Fruit fly (Drosophila melanogaster) whole organism, pupa: ENCODE measurements around the gene nmo.

Experiments used
- CG10348 ChIP-seq: fragments of 200-800 bp; sonication (Bioruptor generic); IDR thresholded peaks from 2 replicates; pipeline ENCODE4 v1.3.6; 2022; ENCODE audit warnings: missing biosample characterization, missing genetic modification characterization
- CG12605 ChIP-seq: fragments of 200-800 bp; sonication (Bioruptor generic); IDR thresholded peaks from 2 replicates; pipeline ENCODE4 v1.3.6; 2022; ENCODE audit warnings: missing biosample characterization, missing genetic modification characterization
- CG13204 ChIP-seq: fragments of 200-800 bp; sonication (Bioruptor generic); optimal IDR thresholded peaks from 2 replicates; lab custom pipeline; 2018; ENCODE audit warnings: missing biosample characterization, mild to moderate bottlenecking, missing genetic modification characterization, moderate library complexity
- CG14655 ChIP-seq: fragments of 200-800 bp; sonication (Bioruptor generic); optimal IDR thresholded peaks from 3 replicates; lab custom pipeline; 2017; ENCODE audit warnings: mild to moderate bottlenecking, missing biosample characterization, missing genetic modification reagents, missing genetic modification characterization
- CG15710 ChIP-seq: fragments of 200-800 bp; sonication (Bioruptor generic); optimal IDR thresholded peaks from 2 replicates; lab custom pipeline; 2018; ENCODE audit warnings: missing biosample characterization, mild to moderate bottlenecking, missing genetic modification characterization, moderate library complexity
- CG17806 ChIP-seq: fragments of 200-800 bp; sonication (Bioruptor generic); optimal IDR thresholded peaks from 2 replicates; lab custom pipeline; 2018; ENCODE audit warnings: missing biosample characterization, mild to moderate bottlenecking, missing genetic modification characterization, moderate library complexity
- CG32121 ChIP-seq: fragments of 200-800 bp; sonication (Bioruptor generic); IDR thresholded peaks from 2 replicates; pipeline ENCODE4 v1.3.6; 2022; ENCODE audit warnings: missing biosample characterization, missing genetic modification characterization
- CG34367 ChIP-seq: fragments of 200-800 bp; sonication (Bioruptor generic); optimal IDR thresholded peaks from 2 replicates; lab custom pipeline; 2018; ENCODE audit warnings: missing biosample characterization, mild to moderate bottlenecking, missing genetic modification characterization
- CG4496 ChIP-seq: fragments of 200-800 bp; sonication (Bioruptor generic); IDR thresholded peaks from 3 replicates; pipeline ENCODE4 v1.3.6; 2022; ENCODE audit warnings: missing biosample characterization, missing genetic modification characterization
- CG8159 ChIP-seq: fragments of 200-800 bp; sonication (Bioruptor generic); optimal IDR thresholded peaks from 3 replicates; lab custom pipeline; 2018; ENCODE audit warnings: missing biosample characterization, mild to moderate bottlenecking, missing genetic modification characterization, moderate library complexity
- CG8301 ChIP-seq: fragments of 200-800 bp; sonication (Bioruptor generic); optimal IDR thresholded peaks from 2 replicates; lab custom pipeline; 2018; ENCODE audit warnings: missing biosample characterization, mild to moderate bottlenecking, missing genetic modification characterization
- CG9948 ChIP-seq: fragments of 200-800 bp; sonication (Bioruptor generic); optimal IDR thresholded peaks from 2 replicates; lab custom pipeline; 2018; ENCODE audit warnings: missing biosample characterization, mild to moderate bottlenecking, missing genetic modification characterization, moderate library complexity
- D1 ChIP-seq: fragments of 200-800 bp; sonication (Bioruptor generic); optimal IDR thresholded peaks from 2 replicates; lab custom pipeline; 2018; ENCODE audit warnings: missing biosample characterization, mild to moderate bottlenecking, missing genetic modification characterization, moderate library complexity
- EcR ChIP-seq: fragments of 200-800 bp; sonication (Bioruptor generic); optimal IDR thresholded peaks from 3 replicates; lab custom pipeline; 2019; ENCODE audit warnings: missing biosample characterization, missing genetic modification characterization, mild to moderate bottlenecking, moderate library complexity, missing genetic modification reagents
- Ets98B ChIP-seq: fragments of 200-800 bp; sonication (Bioruptor generic); IDR thresholded peaks from 2 replicates; pipeline ENCODE4 v1.3.6; 2022; ENCODE audit warnings: missing biosample characterization, missing genetic modification characterization
- Pif1A ChIP-seq: fragments of 200-800 bp; sonication (Bioruptor generic); optimal IDR thresholded peaks from 3 replicates; lab custom pipeline; 2016; ENCODE audit warnings: missing biosample characterization, missing genetic modification characterization
- Pif1B ChIP-seq: fragments of 200-800 bp; sonication (Bioruptor generic); optimal IDR thresholded peaks from 3 replicates; lab custom pipeline; 2016; ENCODE audit warnings: missing biosample characterization, missing genetic modification characterization
- Snoo ChIP-seq: fragments of 200-800 bp; sonication (Bioruptor generic); optimal IDR thresholded peaks from 3 replicates; lab custom pipeline; 2017; ENCODE audit warnings: missing biosample characterization, mild to moderate bottlenecking, missing genetic modification characterization, inconsistent platforms
- fd96Ca ChIP-seq: fragments of 200-800 bp; sonication (Bioruptor generic); IDR thresholded peaks from 3 replicates; pipeline ENCODE4 v1.3.6; 2022; ENCODE audit warnings: missing biosample characterization, missing genetic modification characterization
- gl ChIP-seq: fragments of 200-800 bp; sonication (Bioruptor generic); optimal IDR thresholded peaks from 2 replicates; lab custom pipeline; 2018; ENCODE audit warnings: missing biosample characterization, mild to moderate bottlenecking, missing genetic modification characterization
- rn ChIP-seq: fragments of 200-800 bp; sonication (Bioruptor generic); IDR thresholded peaks from 2 replicates; pipeline ENCODE4 v1.3.6; 2022; ENCODE audit warnings: missing biosample characterization, missing genetic modification characterization

Gene nmo

DNA sequence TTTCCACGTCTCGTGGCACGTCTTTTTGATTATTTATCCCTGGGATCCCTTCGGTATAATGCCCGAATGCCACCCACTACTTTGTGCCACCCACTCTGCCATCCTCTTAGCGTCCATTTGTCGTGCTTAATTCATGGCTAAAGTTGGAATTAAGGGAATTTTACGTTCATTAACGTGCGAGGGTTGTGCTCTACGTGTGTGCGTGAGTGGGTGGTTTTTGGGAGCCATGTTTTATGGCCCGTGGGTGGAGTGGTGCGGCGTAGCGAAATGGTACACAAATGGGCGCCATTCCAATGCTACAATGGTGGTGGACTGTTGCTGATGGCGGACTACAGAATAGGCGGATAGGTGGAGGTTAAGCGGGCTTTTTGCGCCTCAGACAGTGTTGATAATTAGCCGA lies 11.6 kb upstream of the nmo start:
- TF ChIP-seq CG4496 (GFP tag; lab: Robert Waterston, UW), result no peak
- no peak for TF ChIP-seq Ets98B (GFP tag; lab: Robert Waterston, UW)
- TF ChIP-seq D1, result no peak
- no peak for TF ChIP-seq CG17806 (tag; lab: Kevin White, UChicago)
- no peak for TF ChIP-seq CG8301 (tag; lab: Kevin White, UChicago)
- no peak for TF ChIP-seq CG32121
- TF ChIP-seq Pif1B (GFP tag; lab: Kevin White, UChicago), result no peak
- no peak for TF ChIP-seq EcR (GFP tag; lab: Kevin White, UChicago)
- no peak for TF ChIP-seq Snoo (tag; lab: Kevin White, UChicago)

DNA sequence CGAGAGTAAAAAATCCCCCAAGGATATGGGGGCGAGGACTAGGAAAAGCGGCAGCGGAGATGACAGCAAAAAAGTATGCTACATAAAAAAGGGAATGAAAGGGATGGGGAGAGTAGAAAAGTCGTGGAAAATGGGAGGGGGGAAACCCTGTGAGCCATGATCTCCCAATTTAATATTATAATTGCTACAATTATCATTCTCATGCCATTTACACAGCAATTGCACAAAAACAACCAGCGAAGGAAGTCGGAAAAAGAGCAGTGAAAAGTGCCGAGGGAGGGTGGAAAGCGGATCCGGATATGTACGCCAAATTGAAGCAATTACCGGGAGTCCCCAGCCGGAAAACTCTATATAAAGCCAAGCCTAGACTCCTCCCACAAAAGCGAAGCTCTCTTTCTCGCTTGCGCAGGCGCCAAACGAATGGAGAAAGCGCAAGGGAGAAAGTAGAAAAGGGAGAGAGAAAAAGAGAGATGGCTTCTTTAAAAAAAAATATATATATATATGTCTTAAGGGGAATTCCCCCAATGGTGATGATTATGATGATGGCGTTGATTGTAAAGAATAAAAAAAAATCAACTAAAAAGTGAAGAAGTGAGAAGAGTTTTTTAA lies 10.3 kb upstream of the nmo start:
- TF ChIP-seq gl (tag; lab: Kevin White, UChicago) (no peak), CG32121 (no peak), fd96Ca (GFP tag; lab: Robert Waterston, UW) (no peak), CG15710 (tag; lab: Kevin White, UChicago) (no peak), Ets98B (GFP tag; lab: Robert Waterston, UW) (no peak), CG8159 (tag; lab: Kevin White, UChicago) (no peak)

DNA sequence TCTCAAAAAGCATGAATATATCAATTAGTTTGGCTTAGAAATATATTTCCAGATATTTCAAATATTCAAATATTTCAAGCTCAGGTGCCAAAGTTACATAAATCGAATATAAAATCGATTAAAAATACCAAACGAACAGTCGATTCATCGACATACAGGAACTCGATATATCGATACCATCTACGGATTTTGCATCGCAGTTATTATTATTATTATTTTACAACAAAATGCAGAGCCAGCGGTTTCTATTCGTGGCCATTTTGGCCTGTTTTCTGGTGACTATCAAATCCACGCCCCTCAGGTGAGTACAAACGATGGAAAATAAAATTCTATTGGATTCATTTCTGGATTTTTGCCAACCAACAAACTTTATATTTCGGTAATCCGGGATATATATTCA lies 8.4 kb upstream of the nmo start, which contains the start of gene RNaseX25:
Gene RNaseX25, plus strand, starts transcription at position 147 of the 400 bp plus-strand sequence.
- TF ChIP-seq CG10348 (GFP tag; lab: Robert Waterston, UW), result no peak
- TF ChIP-seq CG15710 (tag; lab: Kevin White, UChicago), result no peak
- TF ChIP-seq gl (tag; lab: Kevin White, UChicago), result no peak
- no peak for TF ChIP-seq Pif1B (GFP tag; lab: Kevin White, UChicago)
- TF ChIP-seq Snoo (tag; lab: Kevin White, UChicago), result no peak
- TF ChIP-seq, all 21 proteins: peak for 0

DNA sequence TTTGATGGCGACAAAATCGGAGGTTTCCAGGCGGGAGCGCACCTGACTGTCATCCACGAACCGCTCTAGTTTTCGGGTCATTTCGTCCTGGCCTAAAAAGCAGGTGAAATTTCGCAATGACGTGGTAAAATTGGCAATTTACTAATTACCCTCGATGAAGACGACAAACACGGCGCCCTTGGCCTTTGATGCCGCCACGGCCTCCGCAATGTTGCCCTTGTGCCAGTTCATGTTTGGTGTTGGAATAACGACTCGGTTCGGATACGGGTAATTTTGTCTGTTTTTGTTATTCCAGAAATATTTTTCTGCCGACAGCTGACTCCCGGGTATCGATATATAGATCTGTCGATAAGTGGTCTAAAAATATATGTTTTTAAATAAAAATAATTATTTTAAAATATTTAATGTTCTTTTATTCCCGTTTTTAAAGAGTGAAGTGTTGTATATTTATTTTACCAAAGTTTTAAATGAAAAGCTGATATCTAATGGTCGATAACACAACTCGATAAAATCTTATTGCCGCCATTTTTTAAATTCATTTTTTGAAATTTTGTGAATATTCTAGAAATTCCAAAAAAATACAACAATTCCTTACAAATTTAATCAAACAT lies 4.1 kb upstream of the nmo start, which contains the start of gene CG8042:
Gene CG8042, minus strand, starts transcription at position 321 of the 611 bp plus-strand sequence.
- TF ChIP-seq EcR (GFP tag; lab: Kevin White, UChicago), result no peak
- TF ChIP-seq fd96Ca (GFP tag; lab: Robert Waterston, UW), result no peak
- TF ChIP-seq D1, result no peak
- TF ChIP-seq CG8301 (tag; lab: Kevin White, UChicago), result no peak
- TF ChIP-seq CG12605, result no peak
- no peak for TF ChIP-seq CG9948 (tag; lab: Kevin White, UChicago)
- TF ChIP-seq CG14655 (GFP tag; lab: Kevin White, UChicago), result no peak
- no peak for TF ChIP-seq Pif1A (GFP tag; lab: Kevin White, UChicago)
- TF ChIP-seq CG8159 (tag; lab: Kevin White, UChicago), result no peak
- TF ChIP-seq CG32121, result no peak
- TF ChIP-seq Ets98B (GFP tag; lab: Robert Waterston, UW), result no peak
- no peak for TF ChIP-seq CG17806 (tag; lab: Kevin White, UChicago)
- TF ChIP-seq CG15710 (tag; lab: Kevin White, UChicago), result no peak
- no peak for TF ChIP-seq CG34367 (tag; lab: Kevin White, UChicago)
- TF ChIP-seq CG4496 (GFP tag; lab: Robert Waterston, UW), result no peak
- TF ChIP-seq gl (tag; lab: Kevin White, UChicago), result no peak

DNA sequence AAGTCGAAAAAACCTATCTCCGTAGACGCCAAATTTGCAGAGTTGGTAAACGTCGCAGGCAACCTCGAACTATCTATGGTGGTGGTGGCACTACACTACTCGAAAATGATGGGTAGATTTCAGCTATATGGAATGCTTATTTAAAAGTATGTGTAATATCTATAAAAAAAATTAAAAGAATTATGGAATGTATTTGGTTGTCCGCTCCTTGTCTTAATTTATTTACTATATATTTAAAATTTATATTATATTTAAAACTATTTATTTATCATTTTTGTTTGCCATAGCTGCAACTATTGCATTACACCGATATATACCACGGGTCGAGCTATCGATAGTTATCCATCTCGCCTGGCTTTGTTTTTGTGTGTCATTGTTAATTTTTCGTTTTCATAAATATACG lies 2.8 kb upstream of the nmo start, which contains the start of the genes HP4 and CG8209:
Gene HP4, minus strand, starts transcription at position 74 of the 403 bp plus-strand sequence.
Gene CG8209, plus strand, starts transcription at position 326 of the 403 bp plus-strand sequence.
- TF ChIP-seq Ets98B (GFP tag; lab: Robert Waterston, UW), result peak; percentile 74
- no peak for TF ChIP-seq CG14655 (GFP tag; lab: Kevin White, UChicago)
- no peak; the same call in 1 of the 3 replicates for TF ChIP-seq CG4496 (GFP tag; lab: Robert Waterston, UW)
- TF ChIP-seq CG34367 (tag; lab: Kevin White, UChicago), result peak; percentile 55
- TF ChIP-seq CG17806 (tag; lab: Kevin White, UChicago), result peak; percentile 70
- TF ChIP-seq gl (tag; lab: Kevin White, UChicago), result no peak
- TF ChIP-seq rn (GFP tag; lab: Robert Waterston, UW), result peak; percentile 71; the same call in 1 of the 2 replicates
- TF ChIP-seq Snoo (tag; lab: Kevin White, UChicago), result peak; percentile 70
- TF ChIP-seq fd96Ca (GFP tag; lab: Robert Waterston, UW), result no peak; the same call in 1 of the 3 replicates
- peak; percentile 83 for TF ChIP-seq CG32121
- no peak for TF ChIP-seq EcR (GFP tag; lab: Kevin White, UChicago)
- peak; percentile 68 for TF ChIP-seq D1
- peak; percentile 77 for TF ChIP-seq CG8159 (tag; lab: Kevin White, UChicago)
- TF ChIP-seq CG10348 (GFP tag; lab: Robert Waterston, UW), result no peak
- no peak for TF ChIP-seq Pif1A (GFP tag; lab: Kevin White, UChicago)
- no peak for TF ChIP-seq Pif1B (GFP tag; lab: Kevin White, UChicago)
- no peak for TF ChIP-seq CG13204 (GFP tag; lab: Kevin White, UChicago)
- peak; percentile 70 for TF ChIP-seq CG15710 (tag; lab: Kevin White, UChicago)
- no peak for TF ChIP-seq CG12605
- TF ChIP-seq CG8301 (tag; lab: Kevin White, UChicago), result no peak
- TF ChIP-seq CG9948 (tag; lab: Kevin White, UChicago), result peak; percentile 60

DNA sequence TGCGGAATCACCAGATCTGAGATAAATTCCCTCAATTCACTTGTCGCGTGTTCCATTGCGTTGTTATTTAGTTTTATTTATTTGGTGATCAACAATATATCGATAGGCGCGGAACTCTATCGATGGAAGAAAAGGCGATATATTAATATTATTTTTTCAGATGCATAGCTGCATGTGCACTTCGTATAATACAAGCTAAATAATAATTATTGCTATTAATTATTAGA lies 383 bp upstream of the nmo start, which contains the start of gene Pop4:
Gene Pop4, minus strand, starts transcription at position 101 of the 227 bp plus-strand sequence.
- TF ChIP-seq CG9948 (tag; lab: Kevin White, UChicago) (no peak), Snoo (tag; lab: Kevin White, UChicago) (no peak), D1 (no peak), fd96Ca (GFP tag; lab: Robert Waterston, UW) (no peak), CG34367 (tag; lab: Kevin White, UChicago) (no peak), Ets98B (GFP tag; lab: Robert Waterston, UW) (no peak)
